Fruit fly (Drosophila melanogaster): ENCODE measurements around the gene cona.

Gene cona

dm6 chr3R:18411205-18411749 lies 25.6 kb downstream of the cona start, which contains the start of gene CG10864:
Gene CG10864 (minus strand): TSS chr3R:18411631.
- no peak for TF ChIP-seq ewg (GFP tag; optimal IDR thresholded peaks at IDR 0.05)
- 0 out of 3 replicates have a peak, but pooled peaks have one; percentile 29 for TF ChIP-seq ase (GFP tag; IDR thresholded peaks at IDR 0.05)
- no peak for TF ChIP-seq CG9609 (GFP tag; optimal IDR thresholded peaks at IDR 0.05)
- TF ChIP-seq CG18619 (GFP tag; optimal IDR thresholded peaks at IDR 0.05): no peak
- TF ChIP-seq D19A (tag; optimal IDR thresholded peaks at IDR 0.05): no peak
- TF ChIP-seq az2 (GFP tag; optimal IDR thresholded peaks at IDR 0.05): no peak
- TF ChIP-seq tll (GFP tag; optimal IDR thresholded peaks at IDR 0.05): no peak
- no peak for TF ChIP-seq Camta (GFP tag; optimal IDR thresholded peaks at IDR 0.05)
- no peak for TF ChIP-seq ken (GFP tag; IDR thresholded peaks at IDR 0.05)
- TF ChIP-seq chif (GFP tag; optimal IDR thresholded peaks at IDR 0.05): no peak
- TF ChIP-seq CG31441 (GFP tag; IDR thresholded peaks at IDR 0.05): no peak
- TF ChIP-seq ci (GFP tag; IDR thresholded peaks at IDR 0.05): no peak
- TF ChIP-seq CG12769 (tag; optimal IDR thresholded peaks at IDR 0.05): peak; percentile 62
- no peak for TF ChIP-seq CG10462 (GFP tag; optimal IDR thresholded peaks at IDR 0.05)
- no peak for TF ChIP-seq CG1024 (GFP tag; IDR thresholded peaks at IDR 0.05)
- no peak for TF ChIP-seq bsh (GFP tag; optimal IDR thresholded peaks at IDR 0.05)
- TF ChIP-seq Sox102F (GFP tag; optimal IDR thresholded peaks at IDR 0.05): no peak
- TF ChIP-seq ham (GFP tag; IDR thresholded peaks at IDR 0.05): no peak
- no peak for TF ChIP-seq ato (GFP tag; IDR thresholded peaks at IDR 0.05; ENCODE audit: partially characterized antibody)
- no peak for TF ChIP-seq gcm2 (GFP tag; optimal IDR thresholded peaks at IDR 0.05)
- no peak for TF ChIP-seq fd102C (GFP tag; optimal IDR thresholded peaks at IDR 0.05)
- TF ChIP-seq CG12219 (GFP tag; optimal IDR thresholded peaks at IDR 0.05): no peak
- no peak for TF ChIP-seq CG10654 (GFP tag; optimal IDR thresholded peaks at IDR 0.05)
- TF ChIP-seq Atf-2 (GFP tag; optimal IDR thresholded peaks at IDR 0.05): no peak
- peak; percentile 43; the same call in 1 of the 2 replicates for TF ChIP-seq E2f2 (GFP tag; IDR thresholded peaks at IDR 0.05)
- TF ChIP-seq Pdp1 (GFP tag; optimal IDR thresholded peaks at IDR 0.05): peak in 1 of 2 experiments; percentile 92
- no peak for TF ChIP-seq gfzf (GFP tag; optimal IDR thresholded peaks at IDR 0.05)
- TF ChIP-seq oc (tag; optimal IDR thresholded peaks at IDR 0.05): no peak
- TF ChIP-seq tna (GFP tag; IDR thresholded peaks at IDR 0.05; ENCODE audit: partially characterized antibody): no peak
- no peak for TF ChIP-seq CG30020 (tag; optimal IDR thresholded peaks at IDR 0.05)
- TF ChIP-seq CG12071 (GFP tag; optimal IDR thresholded peaks at IDR 0.05): no peak
- TF ChIP-seq pan (optimal IDR thresholded peaks at IDR 0.05): no peak
- no peak for TF ChIP-seq pan (GFP tag; optimal IDR thresholded peaks at IDR 0.05 in 1 of 2, IDR thresholded peaks at IDR 0.05 in 1 of 2)
- no peak for TF ChIP-seq so (GFP tag; IDR thresholded peaks at IDR 0.05)
- no peak for TF ChIP-seq CG17568 (GFP tag; optimal IDR thresholded peaks at IDR 0.05)
- no peak for TF ChIP-seq CG1529 (GFP tag; optimal IDR thresholded peaks at IDR 0.05)
- TF ChIP-seq Dp (GFP tag; optimal IDR thresholded peaks at IDR 0.05): peak; percentile 8
- no peak for TF ChIP-seq grau (tag; optimal IDR thresholded peaks at IDR 0.05)
- TF ChIP-seq CG17612 (GFP tag; IDR thresholded peaks at IDR 0.05): no peak
- peak; percentile 61 for TF ChIP-seq Med (GFP tag)
- no peak for TF ChIP-seq lbe (GFP tag; optimal IDR thresholded peaks at IDR 0.05)
- no peak for TF ChIP-seq vvl (GFP tag; IDR thresholded peaks at IDR 0.05)
- no peak for TF ChIP-seq tup (GFP tag; optimal IDR thresholded peaks at IDR 0.05)
- no peak for TF ChIP-seq amos (GFP tag; IDR thresholded peaks at IDR 0.05; ENCODE audit: partially characterized antibody)
- TF ChIP-seq mirr (GFP tag; optimal IDR thresholded peaks at IDR 0.05): no peak
- TF ChIP-seq insv (GFP tag; optimal IDR thresholded peaks at IDR 0.05): no peak
- TF ChIP-seq CG7963 (GFP tag; IDR thresholded peaks at IDR 0.05; ENCODE audit: partially characterized antibody): 0 out of 3 replicates have a peak, but pooled peaks have one; percentile 7
- peak; percentile 13 for TF ChIP-seq kah (GFP tag; optimal IDR thresholded peaks at IDR 0.05)
- no peak for TF ChIP-seq cad (GFP tag; optimal IDR thresholded peaks at IDR 0.05)
- TF ChIP-seq Mad (GFP tag; optimal IDR thresholded peaks at IDR 0.05): no peak
